Worm (Caenorhabditis elegans): Measurements from ENCODE around the gene F43B10.1.
A peak's percentile ranks its signal among the peaks of the same experiment; 100 is the strongest.

Gene F43B10.1

ce11 chrX:16681910-16682493, 19.4 kb upstream of the F43B10.1 start (continued):
- TF ChIP-seq ztf-3 (GFP tag; optimal IDR thresholded peaks at IDR 0.05), result peak; percentile 84
- peak; percentile 83 for TF ChIP-seq nhr-90 (tag; optimal IDR thresholded peaks at IDR 0.05)
- peak; percentile 92 for TF ChIP-seq let-526 (GFP tag; IDR thresholded peaks at IDR 0.05)
- peak; percentile 96 for TF ChIP-seq hmg-20 (GFP tag; IDR thresholded peaks at IDR 0.05)
- peak; percentile 71 for TF ChIP-seq die-1 (tag; optimal IDR thresholded peaks at IDR 0.05)
- TF ChIP-seq hsf-1 (GFP tag; IDR thresholded peaks at IDR 0.05), result no peak
- TF ChIP-seq nhr-27 (tag; optimal IDR thresholded peaks at IDR 0.05), result peak; percentile 55
- TF ChIP-seq hmg-1.2 (GFP tag; IDR thresholded peaks at IDR 0.05), result peak; percentile 87
- peak; percentile 95 for TF ChIP-seq pbrm-1 (GFP tag; IDR thresholded peaks at IDR 0.05)
- peak; percentile 92 for TF ChIP-seq lir-1 (GFP tag; conservative IDR thresholded peaks at IDR 0.05)
- TF ChIP-seq K11D2.4 (GFP tag; IDR thresholded peaks at IDR 0.05), result peak; percentile 99
- TF ChIP-seq ztf-28 (GFP tag; IDR thresholded peaks at IDR 0.05), result no peak
- peak; percentile 87 for TF ChIP-seq egl-44 (GFP tag; IDR thresholded peaks at IDR 0.05)
- TF ChIP-seq somi-1 (GFP tag; optimal IDR thresholded peaks at IDR 0.05), result peak; percentile 94
- no peak for TF ChIP-seq aptf-2 (GFP tag; conservative IDR thresholded peaks at IDR 0.05)
- no peak for TF ChIP-seq snpc-4 (GFP tag; optimal IDR thresholded peaks at IDR 0.05)
- peak; percentile 58 to 89 (median 86) for TF ChIP-seq snpc-4 (tag; optimal IDR thresholded peaks at IDR 0.05)
- TF ChIP-seq him-1 (tag; optimal IDR thresholded peaks at IDR 0.05), result no peak
- TF ChIP-seq nhr-80 (tag; optimal IDR thresholded peaks at IDR 0.05), result peak; percentile 94
- no peak for TF ChIP-seq nfya-1 (tag; optimal IDR thresholded peaks at IDR 0.05; ENCODE audit: borderline replicate concordance, insufficient read depth)
- no peak for TF ChIP-seq B0019.2 (GFP tag; conservative IDR thresholded peaks at IDR 0.05)
- TF ChIP-seq snpc-3.4 (tag; optimal IDR thresholded peaks at IDR 0.05), result no peak
- TF ChIP-seq Y56A3A.18 (GFP tag; IDR thresholded peaks at IDR 0.05), result peak; percentile 99
- peak; percentile 80 for TF ChIP-seq tbp1 (GFP tag; optimal IDR thresholded peaks at IDR 0.05)
- TF ChIP-seq hrde-1 (tag; optimal IDR thresholded peaks at IDR 0.05; ENCODE audit: borderline replicate concordance), result peak; percentile 9
- peak; percentile 73; the same call in 1 of the 2 replicates for TF ChIP-seq cebp-1 (GFP tag; IDR thresholded peaks at IDR 0.05)
- peak; percentile 96 for TF ChIP-seq cebp-1 (tag; optimal IDR thresholded peaks at IDR 0.05)
- TF ChIP-seq bed-2 (GFP tag; IDR thresholded peaks at IDR 0.05), result no peak
- no peak for TF ChIP-seq F57C9.4 (tag; optimal IDR thresholded peaks at IDR 0.05)
- TF ChIP-seq hlh-26 (GFP tag; conservative IDR thresholded peaks at IDR 0.05), result no peak
- peak; percentile 85 for TF ChIP-seq mcd-1 (GFP tag; IDR thresholded peaks at IDR 0.05)
- TF ChIP-seq ekl-4 (GFP tag; IDR thresholded peaks at IDR 0.05), result peak; percentile 85
- peak; percentile 95 for TF ChIP-seq chd-7 (tag; optimal IDR thresholded peaks at IDR 0.05)
- peak; percentile 62 for TF ChIP-seq ets-4 (GFP tag; optimal IDR thresholded peaks at IDR 0.05)
- peak; percentile 16 for TF ChIP-seq rpc-1 (optimal IDR thresholded peaks at IDR 0.05)
- TF ChIP-seq rpc-1 (tag; optimal IDR thresholded peaks at IDR 0.05), result no peak
- TF ChIP-seq akir-1 (GFP tag; optimal IDR thresholded peaks at IDR 0.05), result peak; percentile 83
- peak; percentile 89 for TF ChIP-seq ccch-3 (GFP tag; optimal IDR thresholded peaks at IDR 0.05)
- TF ChIP-seq unc-62 (GFP tag; optimal IDR thresholded peaks at IDR 0.05), result peak; percentile 78
- no peak for TF ChIP-seq F55B11.4 (tag; optimal IDR thresholded peaks at IDR 0.05; ENCODE audit: borderline replicate concordance, insufficient read depth)
- peak in 1 of 2 experiments; percentile 25 for TF ChIP-seq rec-8 (tag; optimal IDR thresholded peaks at IDR 0.05)
- TF ChIP-seq dpl-1 (GFP tag; optimal IDR thresholded peaks at IDR 0.05), result peak; percentile 6
- peak; percentile 90 for TF ChIP-seq ztf-6 (GFP tag; IDR thresholded peaks at IDR 0.05)
- peak; percentile 97 for TF ChIP-seq Y53G8AR.9 (GFP tag; conservative IDR thresholded peaks at IDR 0.05)
- peak in 2 of 3 experiments; percentile 85 to 97 for TF ChIP-seq lin-35 (GFP tag; optimal IDR thresholded peaks at IDR 0.05)
- peak; percentile 96 for TF ChIP-seq nfyb-1 (GFP tag; IDR thresholded peaks at IDR 0.05)
- TF ChIP-seq F37B4.10 (GFP tag; IDR thresholded peaks at IDR 0.05), result 0 out of 2 replicates have a peak, but pooled peaks have one; percentile 42
- TF ChIP-seq C17E4.6 (GFP tag; IDR thresholded peaks at IDR 0.05), result peak; percentile 60; the same call in 1 of the 2 replicates

Data from whole organism, young adult.